Worm (Caenorhabditis elegans) whole organism, mixed stage, embryonic: ENCODE results near the gene F36H1.12.

Experiments
- M03D4.4 ChIP-seq: sonication (generic microtip); optimal IDR thresholded peaks from 2 replicates; lab custom pipeline; 2017; ENCODE audit warnings: mild to moderate bottlenecking, missing genetic modification characterization, missing compliant biosample characterization
- bed-3 ChIP-seq: fragments of 200-800 bp; sonication (Bioruptor generic); optimal IDR thresholded peaks from 3 replicates; lab custom pipeline; 2018; ENCODE audit warnings: mild to moderate bottlenecking, missing genetic modification characterization, moderate library complexity, missing compliant biosample characterization
- blmp-1 ChIP-seq: fragments of 150-350 bp; optimal IDR thresholded peaks from 2 replicates; lab custom pipeline; 2014; ENCODE audit warnings: missing biosample characterization, missing genetic modification characterization
- ceh-43 ChIP-seq: fragments of 200-800 bp; sonication (Bioruptor generic); optimal IDR thresholded peaks from 2 replicates; lab custom pipeline; 2018; ENCODE audit warnings: mild to moderate bottlenecking, missing genetic modification characterization, moderate library complexity, missing compliant biosample characterization
- ceh-83 ChIP-seq: fragments of 200-800 bp; sonication (Bioruptor generic); optimal IDR thresholded peaks from 2 replicates; lab custom pipeline; 2018; ENCODE audit warnings: mild to moderate bottlenecking, missing genetic modification characterization, missing compliant biosample characterization
- ces-1 ChIP-seq: fragments of 150-350 bp; optimal IDR thresholded peaks from 2 replicates; lab custom pipeline; 2014; ENCODE audit warnings: missing biosample characterization, missing genetic modification reagents, missing genetic modification characterization
- cnd-1 ChIP-seq: fragments of 200-800 bp; sonication (Bioruptor generic); optimal IDR thresholded peaks from 2 replicates; lab custom pipeline; 2018; ENCODE audit warnings: mild to moderate bottlenecking, missing genetic modification characterization, missing compliant biosample characterization
- drap-1 ChIP-seq: fragments of 200-800 bp; sonication (Bioruptor generic); optimal IDR thresholded peaks from 3 replicates; lab custom pipeline; 2018; ENCODE audit warnings: mild to moderate bottlenecking, missing genetic modification characterization, missing compliant biosample characterization
- elt-1 ChIP-seq: sonication (generic microtip); optimal IDR thresholded peaks from 2 replicates; lab custom pipeline; 2017; ENCODE audit warnings: missing genetic modification characterization, mild to moderate bottlenecking, missing compliant biosample characterization, antibody characterized with exemption, moderate library complexity, borderline replicate concordance; ENCODE audit not compliant: insufficient read depth
- elt-3 ChIP-seq: fragments of 150-350 bp; optimal IDR thresholded peaks from 2 replicates; lab custom pipeline; 2014; ENCODE audit warnings: missing biosample characterization, missing genetic modification characterization
- ham-2 ChIP-seq: fragments of 200-800 bp; sonication (Bioruptor generic); optimal IDR thresholded peaks from 2 replicates; lab custom pipeline; 2018; ENCODE audit warnings: mild to moderate bottlenecking, missing genetic modification characterization, missing compliant biosample characterization
- hlh-1 ChIP-seq: fragments of 150-350 bp; optimal IDR thresholded peaks from 2 replicates; lab custom pipeline; 2014; ENCODE audit warnings: missing biosample characterization, missing genetic modification reagents, missing genetic modification characterization
- lin-13 ChIP-seq: fragments of 150-350 bp; optimal IDR thresholded peaks from 2 replicates; lab custom pipeline; 2014; ENCODE audit warnings: missing biosample characterization, missing genetic modification characterization
- lin-32 ChIP-seq: fragments of 200-800 bp; sonication (Bioruptor generic); optimal IDR thresholded peaks from 2 replicates; lab custom pipeline; 2018; ENCODE audit warnings: mild to moderate bottlenecking, missing genetic modification characterization, missing compliant biosample characterization
- lsy-2 ChIP-seq: fragments of 150-350 bp; optimal IDR thresholded peaks from 2 replicates; lab custom pipeline; 2014; ENCODE audit warnings: missing biosample characterization, missing genetic modification characterization
- mep-1 ChIP-seq: fragments of 150-350 bp; optimal IDR thresholded peaks from 2 replicates; lab custom pipeline; 2017; ENCODE audit warnings: missing biosample characterization, missing genetic modification reagents, missing genetic modification characterization, inconsistent platforms
- mls-2 ChIP-seq: sonication (generic microtip); optimal IDR thresholded peaks from 2 replicates; lab custom pipeline; 2016; ENCODE audit warnings: mild to moderate bottlenecking, missing genetic modification characterization, moderate library complexity, missing compliant biosample characterization
- nhr-12 ChIP-seq: fragments of 150-350 bp; optimal IDR thresholded peaks from 2 replicates; lab custom pipeline; 2014; ENCODE audit warnings: missing biosample characterization, missing genetic modification characterization
- nhr-2 ChIP-seq: fragments of 150-350 bp; optimal IDR thresholded peaks from 2 replicates; lab custom pipeline; 2014; ENCODE audit warnings: missing biosample characterization, missing genetic modification characterization
- nhr-237 ChIP-seq: fragments of 150-350 bp; optimal IDR thresholded peaks from 2 replicates; lab custom pipeline; 2014; ENCODE audit warnings: missing biosample characterization, missing genetic modification characterization
- nhr-28 ChIP-seq: fragments of 150-350 bp; optimal IDR thresholded peaks from 2 replicates; lab custom pipeline; 2014; ENCODE audit warnings: missing biosample characterization, missing genetic modification characterization
- nhr-76 ChIP-seq: sonication (generic microtip); optimal IDR thresholded peaks from 2 replicates; lab custom pipeline; 2017; ENCODE audit warnings: missing biosample characterization, missing genetic modification characterization
- pha-4 ChIP-seq: fragments of 150-350 bp; optimal IDR thresholded peaks from 2 replicates; lab custom pipeline; 2018; ENCODE audit warnings: missing biosample characterization, missing genetic modification reagents, missing genetic modification characterization
- sem-2 ChIP-seq: fragments of 200-800 bp; sonication (Bioruptor generic); optimal IDR thresholded peaks from 2 replicates; lab custom pipeline; 2018; ENCODE audit warnings: mild to moderate bottlenecking, missing genetic modification characterization, missing compliant biosample characterization
- snpc-4 ChIP-seq: fragments of 150-350 bp; optimal IDR thresholded peaks from 2 replicates; lab custom pipeline; 2014; ENCODE audit warnings: missing biosample characterization, missing genetic modification characterization
- sptf-1 ChIP-seq: sonication (generic microtip); optimal IDR thresholded peaks from 2 replicates; lab custom pipeline; 2017; ENCODE audit warnings: mild to moderate bottlenecking, missing genetic modification characterization, moderate library complexity, missing compliant biosample characterization
- tbx-8 ChIP-seq: fragments of 200-800 bp; sonication (Bioruptor generic); optimal IDR thresholded peaks from 2 replicates; lab custom pipeline; 2018; ENCODE audit warnings: mild to moderate bottlenecking, missing genetic modification characterization, moderate library complexity, missing compliant biosample characterization
- unc-120 ChIP-seq: sonication (generic microtip); optimal IDR thresholded peaks from 2 replicates; lab custom pipeline; 2017; ENCODE audit warnings: missing genetic modification characterization, missing compliant biosample characterization; ENCODE audit not compliant: poor library complexity, severe bottlenecking
- unc-39 ChIP-seq: fragments of 150-350 bp; optimal IDR thresholded peaks from 2 replicates; lab custom pipeline; 2014; ENCODE audit warnings: missing biosample characterization, missing genetic modification characterization
- unc-62 ChIP-seq: fragments of 150-350 bp; optimal IDR thresholded peaks from 2 replicates; lab custom pipeline; 2014; ENCODE audit warnings: missing biosample characterization, missing genetic modification reagents, missing genetic modification characterization
- zip-8 ChIP-seq: fragments of 150-350 bp; optimal IDR thresholded peaks from 2 replicates; lab custom pipeline; 2014; ENCODE audit warnings: missing biosample characterization, missing genetic modification characterization
- ztf-11 ChIP-seq: fragments of 150-350 bp; optimal IDR thresholded peaks from 2 replicates; lab custom pipeline; 2014; ENCODE audit warnings: missing biosample characterization, missing genetic modification characterization

The F36H1.12 gene

ce11 chrIV:11049806-11050205, 3.7 kb downstream of the F36H1.12 start, which contains the start of gene F36H1.3:
Gene F36H1.3, plus strand, starts transcription at chrIV:11050128.
- no peak for TF ChIP-seq unc-62
- TF ChIP-seq snpc-4 (tag; lab: Kevin White, UChicago) = no peak
- TF ChIP-seq ztf-11 (tag; lab: Kevin White, UChicago) = no peak
- TF ChIP-seq blmp-1 (tag; lab: Kevin White, UChicago) = no peak
- TF ChIP-seq nhr-237 (tag; lab: Kevin White, UChicago) = no peak
- TF ChIP-seq ces-1 (GFP tag; lab: Kevin White, UChicago) = no peak
- TF ChIP-seq M03D4.4 (tag; lab: Kevin White, UChicago) = no peak

DNA sequence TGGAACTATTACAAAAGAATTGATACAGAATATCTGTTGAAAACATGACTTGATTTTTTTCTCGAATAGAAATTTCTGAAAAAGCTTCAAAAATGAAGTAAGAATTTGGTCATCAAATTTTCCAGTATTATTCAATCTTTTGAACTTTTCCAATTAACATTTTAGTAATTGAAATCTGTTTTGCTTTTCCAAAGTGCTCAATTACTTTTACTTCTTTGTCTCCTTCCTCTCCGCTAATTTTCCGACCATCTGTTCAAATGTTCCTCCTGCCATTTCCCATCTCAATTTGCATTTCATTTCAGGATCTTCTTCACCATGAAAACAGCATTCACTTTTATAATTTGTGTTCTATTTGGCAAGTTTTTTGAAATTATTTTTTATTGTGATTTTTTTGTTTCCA, 4.6 kb downstream of the F36H1.12 start, which contains the start of gene F36H1.11:
F36H1.11 (plus strand) TSS at position 301 of the 400 bp plus-strand sequence.
- TF ChIP-seq sptf-1 (tag; lab: Kevin White, UChicago) (no peak), ces-1 (GFP tag; lab: Kevin White, UChicago) (peak; percentile 79), nhr-237 (tag; lab: Kevin White, UChicago) (no peak), cnd-1 (peak; percentile 18), elt-3 (tag; lab: Kevin White, UChicago) (no peak), tbx-8 (GFP tag; lab: Kevin White, UChicago) (no peak), nhr-28 (tag; lab: Kevin White, UChicago) (no peak), bed-3 (GFP tag; lab: Kevin White, UChicago) (no peak), unc-39 (no peak), snpc-4 (tag; lab: Kevin White, UChicago) (no peak), lin-13 (tag; lab: Kevin White, UChicago) (no peak), drap-1 (no peak), elt-1 (tag; lab: Kevin White, UChicago) (no peak)

- TF ChIP-seq ceh-83 (GFP tag; lab: Kevin White, UChicago) (no peak), nhr-2 (tag; lab: Kevin White, UChicago) (no peak), bed-3 (GFP tag; lab: Kevin White, UChicago) (no peak), ham-2 (GFP tag; lab: Kevin White, UChicago) (no peak), ces-1 (GFP tag; lab: Kevin White, UChicago) (no peak), unc-39 (no peak), drap-1 (no peak), cnd-1 (no peak), blmp-1 (tag; lab: Kevin White, UChicago) (no peak), nhr-76 (tag; lab: Kevin White, UChicago) (no peak), unc-120 (tag; lab: Kevin White, UChicago) (no peak), nhr-237 (tag; lab: Kevin White, UChicago) (no peak), ztf-11 (tag; lab: Kevin White, UChicago) (no peak)
Observed at ce11 chrIV:11044377-11044776, 9.1 kb downstream of the F36H1.12 start.

- no peak for TF ChIP-seq pha-4 (tag; lab: Kevin White, UChicago)
- no peak for TF ChIP-seq M03D4.4 (tag; lab: Kevin White, UChicago)
- no peak for TF ChIP-seq mls-2 (tag; lab: Kevin White, UChicago)
- TF ChIP-seq drap-1 = no peak
- no peak for TF ChIP-seq nhr-12
- TF ChIP-seq mep-1 = no peak
- TF ChIP-seq ces-1 (GFP tag; lab: Kevin White, UChicago) = peak; percentile 13
- TF ChIP-seq hlh-1 (tag; lab: Kevin White, UChicago) = peak; percentile 7
- TF ChIP-seq unc-120 (tag; lab: Kevin White, UChicago) = no peak
- TF ChIP-seq snpc-4 (tag; lab: Kevin White, UChicago) = no peak
- TF ChIP-seq ham-2 (GFP tag; lab: Kevin White, UChicago) = peak; percentile 20
- TF ChIP-seq nhr-237 (tag; lab: Kevin White, UChicago) = no peak
- TF ChIP-seq ceh-83 (GFP tag; lab: Kevin White, UChicago) = no peak
- TF ChIP-seq zip-8 (tag; lab: Kevin White, UChicago) = no peak
- TF ChIP-seq nhr-76 (tag; lab: Kevin White, UChicago) = no peak
- TF ChIP-seq elt-1 (tag; lab: Kevin White, UChicago) = no peak
- no peak for TF ChIP-seq lin-32 (GFP tag; lab: Kevin White, UChicago)
- TF ChIP-seq elt-3 (tag; lab: Kevin White, UChicago) = no peak
- no peak for TF ChIP-seq sptf-1 (tag; lab: Kevin White, UChicago)
Observed at ce11 chrIV:11038665-11039064, 14.8 kb downstream of the F36H1.12 start.

DNA sequence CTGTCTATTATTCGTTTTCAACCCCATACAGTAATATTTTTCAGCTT, 15.1 kb downstream of the F36H1.12 start, which contains the start of gene kdin-1:
kdin-1 (plus strand) TSS at position 38 of the 47 bp plus-strand sequence.
- TF ChIP-seq sptf-1 (tag; lab: Kevin White, UChicago) (no peak), ceh-43 (GFP tag; lab: Kevin White, UChicago) (no peak), lsy-2 (no peak), blmp-1 (tag; lab: Kevin White, UChicago) (no peak), lin-13 (tag; lab: Kevin White, UChicago) (no peak), elt-3 (tag; lab: Kevin White, UChicago) (no peak), unc-39 (no peak), ztf-11 (tag; lab: Kevin White, UChicago) (no peak), nhr-237 (tag; lab: Kevin White, UChicago) (no peak), bed-3 (GFP tag; lab: Kevin White, UChicago) (no peak), ces-1 (GFP tag; lab: Kevin White, UChicago) (no peak), mls-2 (tag; lab: Kevin White, UChicago) (no peak), zip-8 (tag; lab: Kevin White, UChicago) (no peak), cnd-1 (no peak), nhr-28 (tag; lab: Kevin White, UChicago) (no peak), sem-2 (GFP tag; lab: Kevin White, UChicago) (no peak), unc-62 (no peak)
- TF ChIP-seq, all 35 proteins: peak for 0
